Worm (Caenorhabditis elegans) whole organism, L4/young adult: ENCODE data around the gene txt-19.
A peak's percentile ranks its signal among the peaks of the same experiment; 100 is the strongest.

Experiments
- W03F9.2 ChIP-seq: fragments of 150-350 bp; optimal IDR thresholded peaks from 2 replicates; lab custom pipeline; 2014; ENCODE audit warnings: missing biosample characterization, missing genetic modification characterization
- dao-5 ChIP-seq: sonication (generic microtip); optimal IDR thresholded peaks from 2 replicates; lab custom pipeline; 2016; ENCODE audit warnings: missing genotype, missing genetic modification characterization, moderate library complexity, missing compliant biosample characterization
- him-1 ChIP-seq: sonication (generic microtip); optimal IDR thresholded peaks from 2 replicates; lab custom pipeline; 2016; ENCODE audit warnings: missing genotype, missing genetic modification reagents, missing genetic modification characterization, missing compliant biosample characterization

The txt-19 gene

ce11 chrIV:12845596-12845995 lies at the start of gene txt-19:
Gene txt-19, plus strand, starts transcription at chrIV:12845899.
- TF ChIP-seq dao-5 (tag; lab: Kevin White, UChicago) = no peak
- TF ChIP-seq him-1 (tag; lab: Kevin White, UChicago) = no peak
- TF ChIP-seq W03F9.2 (tag; lab: Kevin White, UChicago) = no peak

- TF ChIP-seq him-1 (tag; lab: Kevin White, UChicago) (no peak), dao-5 (tag; lab: Kevin White, UChicago) (no peak), W03F9.2 (tag; lab: Kevin White, UChicago) (no peak)
Observed at ce11 chrIV:12796811-12797210, 48.9 kb upstream of the txt-19 start.

ce11 chrIV:12805595-12805994 lies 40.1 kb upstream of the txt-19 start, which contains the start of gene F07C6.4:
Gene F07C6.4, plus strand, starts transcription at chrIV:12805924.
- TF ChIP-seq W03F9.2 (tag; lab: Kevin White, UChicago) (no peak), dao-5 (tag; lab: Kevin White, UChicago) (no peak), him-1 (tag; lab: Kevin White, UChicago) (no peak)

ce11 chrIV:12811554-12811953 lies 34.1 kb upstream of the txt-19 start:
- no peak for TF ChIP-seq dao-5 (tag; lab: Kevin White, UChicago)
- no peak for TF ChIP-seq W03F9.2 (tag; lab: Kevin White, UChicago)
- no peak for TF ChIP-seq him-1 (tag; lab: Kevin White, UChicago)

ce11 chrIV:12813822-12814221 lies 31.9 kb upstream of the txt-19 start:
- TF ChIP-seq W03F9.2 (tag; lab: Kevin White, UChicago) (no peak), dao-5 (tag; lab: Kevin White, UChicago) (no peak)

- TF ChIP-seq W03F9.2 (tag; lab: Kevin White, UChicago) (no peak), dao-5 (tag; lab: Kevin White, UChicago) (no peak), him-1 (tag; lab: Kevin White, UChicago) (no peak)
Observed at ce11 chrIV:12816636-12817035, 29.1 kb upstream of the txt-19 start.

- TF ChIP-seq him-1 (tag; lab: Kevin White, UChicago) (no peak), W03F9.2 (tag; lab: Kevin White, UChicago) (no peak), dao-5 (tag; lab: Kevin White, UChicago) (no peak)
Observed at ce11 chrIV:12817539-12817938, 28.2 kb upstream of the txt-19 start.

ce11 chrIV:12825304-12825703 lies 20.4 kb upstream of the txt-19 start, which contains the start of gene M02B1.4:
Gene M02B1.4, minus strand, starts transcription at chrIV:12825312.
- TF ChIP-seq W03F9.2 (tag; lab: Kevin White, UChicago) (no peak), dao-5 (tag; lab: Kevin White, UChicago) (no peak), him-1 (tag; lab: Kevin White, UChicago) (no peak)

- no peak for TF ChIP-seq W03F9.2 (tag; lab: Kevin White, UChicago)
Observed at ce11 chrIV:12830829-12831392, 14.8 kb upstream of the txt-19 start.

- TF ChIP-seq W03F9.2 (tag; lab: Kevin White, UChicago) (peak; percentile 42), dao-5 (tag; lab: Kevin White, UChicago) (no peak)
Observed at ce11 chrIV:12831609-12832500, 13.8 kb upstream of the txt-19 start.

ce11 chrIV:12833698-12834416 lies 11.8 kb upstream of the txt-19 start:
- TF ChIP-seq W03F9.2 (tag; lab: Kevin White, UChicago) = no peak
- TF ChIP-seq him-1 (tag; lab: Kevin White, UChicago) = no peak
- TF ChIP-seq dao-5 (tag; lab: Kevin White, UChicago) = no peak

ce11 chrIV:12834417-12834731 lies 11.3 kb upstream of the txt-19 start:
- TF ChIP-seq dao-5 (tag; lab: Kevin White, UChicago) = no peak
- no peak for TF ChIP-seq him-1 (tag; lab: Kevin White, UChicago)
- TF ChIP-seq W03F9.2 (tag; lab: Kevin White, UChicago) = no peak

ce11 chrIV:12835363-12835762 lies 10.3 kb upstream of the txt-19 start:
- TF ChIP-seq him-1 (tag; lab: Kevin White, UChicago) (no peak), dao-5 (tag; lab: Kevin White, UChicago) (no peak), W03F9.2 (tag; lab: Kevin White, UChicago) (no peak)
